Fruit fly (Drosophila melanogaster) whole organism, embryonic: ENCODE results near the gene elgi.

Source experiments
- ATbp ChIP-seq: fragments of 200-800 bp; sonication (Bioruptor generic); optimal IDR thresholded peaks from 2 replicates; lab custom pipeline; 2017; ENCODE audit warnings: missing biosample characterization, mild to moderate bottlenecking, missing genetic modification characterization, missing genetic modification reagents
- Ada2b ChIP-seq: fragments of 200-800 bp; sonication (Bioruptor generic); IDR thresholded peaks from 2 replicates; pipeline ENCODE4 v1.3.6; 2022; ENCODE audit warnings: missing biosample characterization, missing genetic modification characterization
- Asciz ChIP-seq: fragments of 200-800 bp; sonication (Bioruptor generic); optimal IDR thresholded peaks from 2 replicates; lab custom pipeline; 2017; ENCODE audit warnings: missing biosample characterization, mild to moderate bottlenecking, missing genetic modification characterization, missing genetic modification reagents
- CG10366 ChIP-seq: fragments of 200-800 bp; sonication (Bioruptor generic); IDR thresholded peaks from 2 replicates; pipeline ENCODE4 v1.3.6; 2022; ENCODE audit warnings: missing biosample characterization, missing genetic modification characterization
- CG10543 ChIP-seq: fragments of 200-800 bp; sonication (Bioruptor generic); optimal IDR thresholded peaks from 3 replicates; lab custom pipeline; 2017; ENCODE audit warnings: missing biosample characterization, mild to moderate bottlenecking, missing genetic modification characterization, moderate library complexity
- CG10565 ChIP-seq: fragments of 200-800 bp; sonication (Bioruptor generic); optimal IDR thresholded peaks from 3 replicates; lab custom pipeline; 2016; ENCODE audit warnings: missing biosample characterization, mild to moderate bottlenecking, missing genetic modification characterization
- CG11723 ChIP-seq: fragments of 200-800 bp; sonication (Bioruptor generic); optimal IDR thresholded peaks from 2 replicates; lab custom pipeline; 2017; ENCODE audit warnings: missing biosample characterization, mild to moderate bottlenecking, missing genetic modification characterization
- CG12071 ChIP-seq: fragments of 200-800 bp; sonication (Bioruptor generic); optimal IDR thresholded peaks from 3 replicates; lab custom pipeline; 2018; ENCODE audit warnings: missing biosample characterization, mild to moderate bottlenecking, missing genetic modification characterization
- CG12104 ChIP-seq: fragments of 200-800 bp; sonication (Bioruptor generic); optimal IDR thresholded peaks from 3 replicates; lab custom pipeline; 2016; ENCODE audit warnings: missing biosample characterization, missing genetic modification characterization
- CG12155 ChIP-seq: fragments of 200-800 bp; sonication (Bioruptor generic); optimal IDR thresholded peaks from 3 replicates; lab custom pipeline; 2016; ENCODE audit warnings: missing biosample characterization, missing genetic modification characterization
- CG12744 ChIP-seq: fragments of 200-800 bp; sonication (Bioruptor generic); optimal IDR thresholded peaks from 2 replicates; lab custom pipeline; 2016; ENCODE audit warnings: missing biosample characterization, missing genetic modification characterization
- CG17802 ChIP-seq: fragments of 200-800 bp; sonication (Bioruptor generic); optimal IDR thresholded peaks from 2 replicates; lab custom pipeline; 2018; ENCODE audit warnings: missing biosample characterization, mild to moderate bottlenecking, missing genetic modification characterization, moderate library complexity
- CG17829 ChIP-seq: fragments of 200-800 bp; optimal IDR thresholded peaks from 2 replicates; lab custom pipeline; 2019; ENCODE audit warnings: missing biosample characterization, mild to moderate bottlenecking, missing genetic modification characterization, moderate library complexity
- CG17912 ChIP-seq: fragments of 200-800 bp; sonication (Bioruptor generic); optimal IDR thresholded peaks from 2 replicates; lab custom pipeline; 2018; ENCODE audit warnings: missing biosample characterization, mild to moderate bottlenecking, missing genetic modification characterization
- CG32532 ChIP-seq: fragments of 200-800 bp; sonication (Bioruptor generic); IDR thresholded peaks from 2 replicates; pipeline ENCODE4 v1.3.6; 2022; ENCODE audit warnings: missing biosample characterization, missing genetic modification characterization
- CG3407 ChIP-seq: fragments of 200-800 bp; sonication (Bioruptor generic); optimal IDR thresholded peaks from 2 replicates; lab custom pipeline; 2018; ENCODE audit warnings: missing biosample characterization, mild to moderate bottlenecking, missing genetic modification characterization
- CG3726 ChIP-seq: fragments of 200-800 bp; sonication (Bioruptor generic); IDR thresholded peaks from 3 replicates; pipeline ENCODE4, ENCODE4 v1.3.6; 2022; ENCODE audit warnings: missing biosample characterization, missing genetic modification characterization
- CG4854 ChIP-seq: fragments of 200-800 bp; sonication (Bioruptor generic); optimal IDR thresholded peaks from 2 replicates; lab custom pipeline; 2016; ENCODE audit warnings: missing biosample characterization, missing genetic modification characterization, inconsistent platforms
- CG6254 ChIP-seq: fragments of 200-800 bp; sonication (Bioruptor generic); optimal IDR thresholded peaks from 3 replicates; lab custom pipeline; 2017; ENCODE audit warnings: mild to moderate bottlenecking, missing biosample characterization, missing genetic modification reagents, missing genetic modification characterization
- CG6654 ChIP-seq: fragments of 200-800 bp; sonication (Bioruptor generic); optimal IDR thresholded peaks from 2 replicates; lab custom pipeline; 2017; ENCODE audit warnings: missing biosample characterization, mild to moderate bottlenecking, missing genetic modification characterization
- CG9817 ChIP-seq: fragments of 200-800 bp; sonication (Bioruptor generic); optimal IDR thresholded peaks from 2 replicates; lab custom pipeline; 2018; ENCODE audit warnings: missing biosample characterization, mild to moderate bottlenecking, missing genetic modification characterization, moderate library complexity
- D19A ChIP-seq: fragments of 200-800 bp; optimal IDR thresholded peaks from 3 replicates; lab custom pipeline; 2019; ENCODE audit warnings: missing biosample characterization, mild to moderate bottlenecking, missing genetic modification characterization, moderate library complexity
- Dek ChIP-seq: fragments of 200-800 bp; sonication (Bioruptor generic); optimal IDR thresholded peaks from 3 replicates; lab custom pipeline; 2019; ENCODE audit warnings: missing biosample characterization, mild to moderate bottlenecking, missing genetic modification characterization, moderate library complexity
- Dll ChIP-seq: fragments of 200-800 bp; sonication (Bioruptor generic); IDR thresholded peaks from 4 replicates; pipeline ENCODE4 v1.3.6; 2022; ENCODE audit warnings: missing biosample characterization, missing genetic modification characterization; ENCODE audit not compliant: partially characterized antibody
- Doc3 ChIP-seq: fragments of 200-800 bp; sonication (Bioruptor generic); IDR thresholded peaks from 3 replicates; pipeline ENCODE4 v1.3.6; 2022; ENCODE audit warnings: missing biosample characterization, missing genetic modification characterization; ENCODE audit not compliant: partially characterized antibody
- E2f1 ChIP-seq: fragments of 200-800 bp; sonication (Bioruptor generic); IDR thresholded peaks from 2 replicates; pipeline ENCODE4 v1.3.6; 2022; ENCODE audit warnings: missing biosample characterization, missing genetic modification characterization
- Hey ChIP-seq: fragments of 200-800 bp; sonication (Bioruptor generic); optimal IDR thresholded peaks from 3 replicates; lab custom pipeline; 2018; ENCODE audit warnings: missing biosample characterization, mild to moderate bottlenecking, missing genetic modification characterization
- Hmr ChIP-seq: fragments of 200-800 bp; sonication (Bioruptor generic); optimal IDR thresholded peaks from 3 replicates; lab custom pipeline; 2017; ENCODE audit warnings: mild to moderate bottlenecking, missing biosample characterization, missing genetic modification reagents, missing genetic modification characterization
- Hr3 ChIP-seq: fragments of 200-800 bp; sonication (Bioruptor generic); optimal IDR thresholded peaks from 3 replicates; lab custom pipeline; 2016; ENCODE audit warnings: missing biosample characterization, missing genetic modification characterization
- Lpt ChIP-seq: fragments of >200 bp; optimal IDR thresholded peaks from 2 replicates; lab custom pipeline; 2018; ENCODE audit warnings: missing biosample characterization, missing genetic modification characterization
- ab ChIP-seq: fragments of 200-800 bp; sonication (Bioruptor generic); optimal IDR thresholded peaks from 2 replicates; lab custom pipeline; 2016; ENCODE audit warnings: missing biosample characterization, missing genetic modification characterization
- ash1 ChIP-seq: fragments of 200-800 bp; sonication (Bioruptor generic); optimal IDR thresholded peaks from 2 replicates; lab custom pipeline; 2018; ENCODE audit warnings: missing biosample characterization, mild to moderate bottlenecking, missing genetic modification characterization
- cad ChIP-seq: fragments of >200 bp; optimal IDR thresholded peaks from 2 replicates; lab custom pipeline; 2017; ENCODE audit warnings: missing biosample characterization, missing genetic modification characterization
- crol ChIP-seq: fragments of 200-800 bp; sonication (Bioruptor generic); IDR thresholded peaks from 2 replicates; pipeline ENCODE4 v1.3.6; 2022; ENCODE audit warnings: missing biosample characterization, missing genetic modification characterization
- cwo ChIP-seq: fragments of 200-800 bp; sonication (Bioruptor generic); optimal IDR thresholded peaks from 3 replicates; lab custom pipeline; 2017; ENCODE audit warnings: missing biosample characterization, missing genetic modification characterization, mild to moderate bottlenecking, moderate library complexity, missing genetic modification reagents
- dm ChIP-seq: fragments of 200-800 bp; sonication (Bioruptor generic); optimal IDR thresholded peaks from 3 replicates; lab custom pipeline; 2016; ENCODE audit warnings: missing biosample characterization, missing genetic modification characterization
- fru ChIP-seq: fragments of >200 bp; optimal IDR thresholded peaks from 2 replicates; lab custom pipeline; 2017
- fu2 ChIP-seq: fragments of 200-800 bp; sonication (Bioruptor generic); optimal IDR thresholded peaks from 2 replicates; lab custom pipeline; 2016; ENCODE audit warnings: missing biosample characterization, missing genetic modification characterization
- hb ChIP-seq: fragments of 200-800 bp; sonication (Bioruptor generic); IDR thresholded peaks from 3 replicates; pipeline ENCODE4 v1.3.6; 2022; ENCODE audit warnings: missing biosample characterization, missing genetic modification characterization; ENCODE audit not compliant: partially characterized antibody
- lilli ChIP-seq: fragments of 200-800 bp; sonication (Bioruptor generic); optimal IDR thresholded peaks from 3 replicates; lab custom pipeline; 2016; ENCODE audit warnings: missing biosample characterization, missing genetic modification characterization
- lmd ChIP-seq: fragments of 200-800 bp; sonication (Bioruptor generic); IDR thresholded peaks from 2 replicates; pipeline ENCODE4 v1.3.6; 2022; ENCODE audit warnings: missing biosample characterization, missing genetic modification characterization
- nau ChIP-seq: fragments of 200-800 bp; sonication (Bioruptor generic); optimal IDR thresholded peaks from 3 replicates; lab custom pipeline; 2017; ENCODE audit warnings: missing biosample characterization, mild to moderate bottlenecking, missing genetic modification characterization, missing genetic modification reagents
- nmo ChIP-seq: fragments of 200-800 bp; sonication (Bioruptor generic); optimal IDR thresholded peaks from 2 replicates; lab custom pipeline; 2018; ENCODE audit warnings: missing biosample characterization, mild to moderate bottlenecking, missing genetic modification characterization, moderate library complexity
- pan ChIP-seq, 4 experiments: fragments of >200 bp in 3 of 4; fragments of 200-800 bp in 1 of 4; sonication (Bioruptor generic) in 1 of 4; optimal IDR thresholded peaks in 3 of 4; IDR thresholded peaks in 1 of 4; 2 replicates each; pipeline versions ENCODE4 v1.3.6 to Lab custom; 2017 to 2022; ENCODE audit warnings: missing biosample characterization in 2 of 4, missing genetic modification characterization in 2 of 4, mixed read lengths in 1 of 4
- pb ChIP-seq: fragments of 200-800 bp; sonication (Bioruptor generic); optimal IDR thresholded peaks from 3 replicates; lab custom pipeline; 2016; ENCODE audit warnings: missing biosample characterization, missing genetic modification characterization
- pfk ChIP-seq: fragments of 200-800 bp; sonication (Bioruptor generic); optimal IDR thresholded peaks from 2 replicates; lab custom pipeline; 2018; ENCODE audit warnings: missing biosample characterization, mild to moderate bottlenecking, missing genetic modification characterization, moderate library complexity
- rib ChIP-seq: fragments of 200-800 bp; sonication (Bioruptor generic); IDR thresholded peaks from 2 replicates; pipeline ENCODE4 v1.3.6; 2022; ENCODE audit warnings: missing biosample characterization, missing genetic modification characterization
- run ChIP-seq: fragments of 200-800 bp; sonication (Bioruptor generic); optimal IDR thresholded peaks from 3 replicates; lab custom pipeline; 2018; ENCODE audit warnings: missing biosample characterization, mild to moderate bottlenecking, missing genetic modification characterization
- toy ChIP-seq: fragments of 200-800 bp; sonication (Bioruptor generic); IDR thresholded peaks from 2 replicates; pipeline ENCODE4 v1.3.6; 2022; ENCODE audit warnings: missing biosample characterization, missing genetic modification characterization

The elgi gene

DNA sequence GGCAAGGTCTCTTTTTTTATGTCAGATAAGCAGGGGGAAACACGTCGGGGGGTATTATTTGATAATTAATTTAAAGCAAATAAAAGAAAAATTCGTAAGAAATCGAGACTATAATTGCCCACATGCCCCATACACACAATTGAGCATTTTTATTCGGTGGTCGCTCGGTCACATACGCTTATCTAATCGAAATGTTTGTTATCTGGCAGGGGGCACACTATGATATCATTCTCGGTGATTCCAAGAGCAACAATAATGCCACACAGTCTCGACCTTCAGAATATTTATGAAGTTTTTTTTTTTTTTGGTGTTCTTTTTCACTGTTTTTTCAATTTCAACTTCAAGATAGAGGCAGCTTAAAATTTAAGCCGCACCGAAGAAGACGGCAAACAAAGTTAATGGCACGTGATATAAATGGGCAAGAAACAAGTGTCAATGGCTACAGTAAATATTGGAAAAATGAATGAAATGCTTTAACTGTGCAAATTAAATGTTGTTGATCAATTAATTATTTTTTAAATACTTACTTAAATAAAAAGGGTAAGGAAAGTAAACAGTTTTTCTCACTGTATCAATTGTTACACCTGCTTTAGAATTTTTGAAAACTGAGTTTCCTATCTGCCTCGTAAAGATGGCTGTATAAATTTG, 43.1 kb downstream of the elgi start (continued):
- TF ChIP-seq CG9817 (tag; lab: Kevin White, UChicago): peak; percentile 49
- no peak for TF ChIP-seq toy (GFP tag; lab: Robert Waterston, UW)
- TF ChIP-seq crol: peak; percentile 50
- peak; percentile 23 for TF ChIP-seq Dek (tag; lab: Kevin White, UChicago)
- TF ChIP-seq cad (GFP tag; lab: Kevin White, UChicago): no peak
- TF ChIP-seq CG10565: no peak
- peak; percentile 5 for TF ChIP-seq lilli (GFP tag; lab: Kevin White, UChicago)
- no peak for TF ChIP-seq nmo (GFP tag; lab: Kevin White, UChicago)
- peak; percentile 93 for TF ChIP-seq cwo
- peak; percentile 38 for TF ChIP-seq Asciz (GFP tag; lab: Kevin White, UChicago)
- TF ChIP-seq CG32532: peak; percentile 64; the same call in 1 of the 2 replicates
- no peak for TF ChIP-seq CG6654
- no peak for TF ChIP-seq Doc3 (GFP tag; lab: Robert Waterston, UW)
- no peak for TF ChIP-seq ab
- TF ChIP-seq hb (GFP tag; lab: Robert Waterston, UW): no peak
- peak; percentile 11 for TF ChIP-seq CG12155 (GFP tag; lab: Kevin White, UChicago)
- TF ChIP-seq CG11723 (GFP tag; lab: Kevin White, UChicago): no peak
- TF ChIP-seq fru (lab: Kevin White, UChicago): no peak
- TF ChIP-seq CG12071 (GFP tag; lab: Kevin White, UChicago): peak; percentile 14
- peak; percentile 3 for TF ChIP-seq CG12104 (GFP tag; lab: Kevin White, UChicago)
- TF ChIP-seq pb (GFP tag; lab: Kevin White, UChicago): no peak
- no peak for TF ChIP-seq CG3726
- no peak for TF ChIP-seq run
- TF ChIP-seq nau (GFP tag; lab: Kevin White, UChicago): peak; percentile 22
- peak; percentile 37 for TF ChIP-seq CG17829 (tag; lab: Kevin White, UChicago)
- peak; percentile 35 for TF ChIP-seq pfk (GFP tag; lab: Kevin White, UChicago)
- no peak for TF ChIP-seq Lpt
- TF ChIP-seq CG17912: no peak
- peak; percentile 24; the same call in 1 of the 2 replicates for TF ChIP-seq CG10366 (GFP tag; lab: Robert Waterston, UW)
- no peak for TF ChIP-seq CG3407 (GFP tag; lab: Kevin White, UChicago)
- TF ChIP-seq dm (GFP tag; lab: Kevin White, UChicago): no peak
- peak; percentile 14 for TF ChIP-seq CG4854 (GFP tag; lab: Kevin White, UChicago)
- TF ChIP-seq Hey: no peak
- peak; percentile 50 for TF ChIP-seq Hmr (GFP tag; lab: Kevin White, UChicago)
- TF ChIP-seq CG10543 (GFP tag; lab: Kevin White, UChicago): peak; percentile 76
- TF ChIP-seq rib (GFP tag; lab: Robert Waterston, UW): no peak; the same call in 1 of the 2 replicates
- TF ChIP-seq E2f1: peak; percentile 55
- no peak for TF ChIP-seq CG12744 (GFP tag; lab: Kevin White, UChicago)
- no peak for TF ChIP-seq Dll (GFP tag; lab: Robert Waterston, UW)
- TF ChIP-seq Ada2b (GFP tag; lab: Robert Waterston, UW): peak; percentile 45; the same call in 1 of the 2 replicates
- no peak for TF ChIP-seq CG17802 (tag; lab: Kevin White, UChicago)
- peak; percentile 27 for TF ChIP-seq D19A (tag; lab: Kevin White, UChicago)
- TF ChIP-seq pan (optimal IDR thresholded peaks at IDR 0.05; lab: Kevin White, UChicago): no peak
- TF ChIP-seq pan (GFP tag; optimal IDR thresholded peaks at IDR 0.05 in 1 of 2, IDR thresholded peaks at IDR 0.05 in 1 of 2): peak in 1 of 2 experiments; percentile 67
- peak; percentile 5 for TF ChIP-seq CG6254 (GFP tag; lab: Kevin White, UChicago)
- TF ChIP-seq ATbp (GFP tag; lab: Kevin White, UChicago): peak; percentile 31
- TF ChIP-seq lmd (GFP tag; lab: Robert Waterston, UW): no peak; the same call in 1 of the 2 replicates
- TF ChIP-seq Hr3 (GFP tag; lab: Kevin White, UChicago): peak; percentile 12
- TF ChIP-seq fu2 (GFP tag; lab: Kevin White, UChicago): peak; percentile 10
- no peak for TF ChIP-seq ash1
